Worm (Caenorhabditis elegans): ENCODE results near the gene C06A12.3.

DNA sequence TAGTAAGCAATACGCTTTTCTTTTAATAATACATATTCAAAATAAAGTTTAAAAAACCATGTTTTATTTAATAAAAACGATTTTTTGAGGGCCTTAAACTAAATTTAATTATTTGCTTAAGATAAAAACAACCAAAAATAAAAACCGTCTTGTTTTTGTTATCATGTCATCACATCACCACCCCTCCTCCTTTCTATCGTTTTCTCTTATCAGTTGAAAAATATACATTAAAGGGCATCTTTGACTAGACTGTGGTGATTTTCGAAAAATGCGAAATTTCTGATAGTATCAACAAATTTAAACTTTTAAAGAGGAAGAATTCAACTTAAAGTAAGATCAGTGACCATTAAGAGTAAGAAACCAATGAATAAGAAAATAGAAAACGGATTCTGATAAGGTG lies 21.4 kb upstream of the C06A12.3 start:
- TF ChIP-seq dao-5 (tag; optimal IDR thresholded peaks at IDR 0.05), result no peak
- TF ChIP-seq him-1 (tag; optimal IDR thresholded peaks at IDR 0.05), result no peak

Measured in whole organism, L4/young adult.